Fruit fly (Drosophila melanogaster) S2 (cell line): ENCODE data around the gene Rrp5.

Source experiments
- CG8478 ChIP-seq: fragments of >200 bp; optimal IDR thresholded peaks from 2 replicates; lab custom pipeline; 2018
- CTCF ChIP-seq, 2 experiments: fragments of >200 bp; optimal IDR thresholded peaks; 2 replicates each; lab custom pipeline; 2018

dm6 chr3R:24368064-24368463 is 34.9 kb upstream of the Rrp5 start, which contains the start of the genes CG42812 and CG33341:
- TF ChIP-seq CG8478 (lab: Kevin White, UChicago) = no peak
- TF ChIP-seq CTCF (optimal IDR thresholded peaks at IDR 0.05; lab: Kevin White, UChicago) = no peak
